Fruit fly (Drosophila melanogaster) whole organism, embryonic: ENCODE results near the gene nonA.

Experiments used
- Adf1 ChIP-seq: fragments of 200-800 bp; sonication (Bioruptor generic); IDR thresholded peaks from 2 replicates; pipeline ENCODE4 v1.3.6; 2022; ENCODE audit warnings: missing biosample characterization, missing genetic modification characterization
- BEAF-32 ChIP-seq: fragments of 200-800 bp; sonication (Bioruptor generic); optimal IDR thresholded peaks from 3 replicates; lab custom pipeline; 2017; ENCODE audit warnings: missing biosample characterization, missing genetic modification characterization, mild to moderate bottlenecking, moderate library complexity, missing genetic modification reagents
- Bgb ChIP-seq: fragments of 200-800 bp; sonication (Bioruptor generic); IDR thresholded peaks from 2 replicates; pipeline ENCODE4 v1.3.6; 2022; ENCODE audit warnings: missing biosample characterization, missing genetic modification characterization; ENCODE audit not compliant: partially characterized antibody
- Blimp-1 ChIP-seq: fragments of 200-800 bp; sonication (Bioruptor generic); optimal IDR thresholded peaks from 3 replicates; lab custom pipeline; 2018; ENCODE audit warnings: missing biosample characterization, missing genetic modification characterization, mild to moderate bottlenecking, moderate library complexity, missing genetic modification reagents
- Bteb2 ChIP-seq: fragments of 200-800 bp; sonication (Bioruptor generic); optimal IDR thresholded peaks from 2 replicates; lab custom pipeline; 2016; ENCODE audit warnings: missing biosample characterization, missing genetic modification characterization
- CG12299 ChIP-seq: fragments of 200-800 bp; sonication (Bioruptor generic); optimal IDR thresholded peaks from 2 replicates; lab custom pipeline; 2018; ENCODE audit warnings: missing biosample characterization, mild to moderate bottlenecking, missing genetic modification characterization
- CG13894 ChIP-seq: fragments of 200-800 bp; sonication (Bioruptor generic); optimal IDR thresholded peaks from 3 replicates; lab custom pipeline; 2018; ENCODE audit warnings: missing biosample characterization, mild to moderate bottlenecking, missing genetic modification characterization, moderate library complexity
- CG14050 ChIP-seq: fragments of 200-800 bp; sonication (Bioruptor generic); IDR thresholded peaks from 3 replicates; pipeline ENCODE4 v1.3.6; 2022; ENCODE audit warnings: missing biosample characterization, missing genetic modification characterization
- CG14441 ChIP-seq: fragments of 200-800 bp; sonication (Bioruptor generic); IDR thresholded peaks from 2 replicates; pipeline ENCODE4 v1.3.6; 2022; ENCODE audit warnings: missing biosample characterization, missing genetic modification characterization
- CG16863 ChIP-seq: fragments of 200-800 bp; sonication (Bioruptor generic); optimal IDR thresholded peaks from 3 replicates; lab custom pipeline; 2016; ENCODE audit warnings: missing biosample characterization, missing genetic modification characterization
- CG2202 ChIP-seq: fragments of 200-800 bp; sonication (Bioruptor generic); optimal IDR thresholded peaks from 2 replicates; lab custom pipeline; 2018; ENCODE audit warnings: missing biosample characterization, mild to moderate bottlenecking, missing genetic modification characterization
- CG31224 ChIP-seq: fragments of 200-800 bp; sonication (Bioruptor generic); IDR thresholded peaks from 2 replicates; pipeline ENCODE4 v1.3.6; 2022; ENCODE audit warnings: missing biosample characterization, missing genetic modification characterization
- CG34224 ChIP-seq: fragments of 200-800 bp; sonication (Bioruptor generic); IDR thresholded peaks from 3 replicates; pipeline ENCODE4 v1.3.6; 2022; ENCODE audit warnings: missing biosample characterization, missing genetic modification characterization; ENCODE audit not compliant: partially characterized antibody
- CG4617 ChIP-seq: fragments of 200-800 bp; sonication (Bioruptor generic); optimal IDR thresholded peaks from 3 replicates; lab custom pipeline; 2016; ENCODE audit warnings: missing biosample characterization, missing genetic modification characterization, borderline replicate concordance
- CG8359 ChIP-seq: fragments of 200-800 bp; sonication (Bioruptor generic); optimal IDR thresholded peaks from 2 replicates; lab custom pipeline; 2017; ENCODE audit warnings: missing biosample characterization, mild to moderate bottlenecking, missing genetic modification characterization, borderline replicate concordance
- CG9727 ChIP-seq: fragments of 200-800 bp; sonication (Bioruptor generic); optimal IDR thresholded peaks from 3 replicates; lab custom pipeline; 2017; ENCODE audit warnings: missing biosample characterization, mild to moderate bottlenecking, missing genetic modification characterization
- CG9817 ChIP-seq: fragments of 200-800 bp; sonication (Bioruptor generic); optimal IDR thresholded peaks from 2 replicates; lab custom pipeline; 2018; ENCODE audit warnings: missing biosample characterization, mild to moderate bottlenecking, missing genetic modification characterization, moderate library complexity
- D ChIP-seq, 2 experiments: fragments of 200-800 bp in 1 of 2; fragments of >200 bp in 1 of 2; sonication (Bioruptor generic) in 1 of 2; optimal IDR thresholded peaks; 2 replicates in 1 of 2; 3 replicates in 1 of 2; lab custom pipeline; 2017; ENCODE audit warnings: mild to moderate bottlenecking in 1 of 2, missing biosample characterization in 1 of 2, missing genetic modification characterization in 1 of 2, missing genetic modification reagents in 1 of 2
- Dfd ChIP-seq, 2 experiments: fragments of >200 bp; optimal IDR thresholded peaks; 2 replicates each; lab custom pipeline; 2017; ENCODE audit warnings: missing biosample characterization in 2 of 2, missing genetic modification characterization in 2 of 2
- Dip3 ChIP-seq: fragments of 200-800 bp; sonication (Bioruptor generic); optimal IDR thresholded peaks from 3 replicates; lab custom pipeline; 2016; ENCODE audit warnings: missing biosample characterization, missing genetic modification characterization
- Dref ChIP-seq: fragments of 200-800 bp; sonication (Bioruptor generic); IDR thresholded peaks from 2 replicates; pipeline ENCODE4 v1.3.6; 2022; ENCODE audit warnings: missing biosample characterization, missing genetic modification characterization
- E2f2 ChIP-seq: fragments of 200-800 bp; sonication (Bioruptor generic); IDR thresholded peaks from 2 replicates; pipeline ENCODE4 v1.3.6; 2022; ENCODE audit warnings: missing biosample characterization, missing genetic modification characterization
- Eip74EF ChIP-seq, 2 experiments: fragments of 200-800 bp in 1 of 2; fragments of >200 bp in 1 of 2; sonication (Bioruptor generic) in 1 of 2; optimal IDR thresholded peaks; 2 replicates each; lab custom pipeline; 2017 to 2019; ENCODE audit warnings: missing biosample characterization in 2 of 2, missing genetic modification characterization in 2 of 2, mild to moderate bottlenecking in 1 of 2, moderate library complexity in 1 of 2
- Elba2 ChIP-seq: fragments of 200-800 bp; sonication (Bioruptor generic); optimal IDR thresholded peaks from 3 replicates; lab custom pipeline; 2016; ENCODE audit warnings: missing biosample characterization, missing genetic modification characterization
- Fer3 ChIP-seq: fragments of 200-800 bp; sonication (Bioruptor generic); optimal IDR thresholded peaks from 2 replicates; lab custom pipeline; 2018; ENCODE audit warnings: missing biosample characterization, mild to moderate bottlenecking, missing genetic modification characterization, moderate library complexity
- Hsf ChIP-seq: fragments of 200-800 bp; sonication (Bioruptor generic); optimal IDR thresholded peaks from 3 replicates; lab custom pipeline; 2016; ENCODE audit warnings: missing biosample characterization, missing genetic modification characterization
- MTF-1 ChIP-seq: fragments of 200-800 bp; sonication (Bioruptor generic); optimal IDR thresholded peaks from 2 replicates; lab custom pipeline; 2018; ENCODE audit warnings: missing biosample characterization, mild to moderate bottlenecking, missing genetic modification characterization, borderline replicate concordance
- NFAT ChIP-seq: fragments of 200-800 bp; sonication (Bioruptor generic); IDR thresholded peaks from 2 replicates; pipeline ENCODE4 v1.3.6; 2022; ENCODE audit warnings: missing biosample characterization, missing genetic modification characterization
- Vsx1 ChIP-seq: fragments of 200-800 bp; sonication (Bioruptor generic); optimal IDR thresholded peaks from 2 replicates; lab custom pipeline; 2017; ENCODE audit warnings: missing biosample characterization, mild to moderate bottlenecking, missing genetic modification characterization, missing genetic modification reagents
- ase ChIP-seq: fragments of 200-800 bp; sonication (Bioruptor generic); IDR thresholded peaks from 3 replicates; pipeline ENCODE4 v1.3.6; 2022; ENCODE audit warnings: missing biosample characterization, missing genetic modification characterization
- bab2 ChIP-seq: fragments of 200-800 bp; sonication (Bioruptor generic); optimal IDR thresholded peaks from 2 replicates; lab custom pipeline; 2016; ENCODE audit warnings: missing biosample characterization, missing genetic modification characterization
- chm ChIP-seq: fragments of 200-800 bp; sonication (Bioruptor generic); IDR thresholded peaks from 2 replicates; pipeline ENCODE4 v1.3.6; 2022; ENCODE audit warnings: missing biosample characterization, missing genetic modification characterization
- crol ChIP-seq: fragments of 200-800 bp; sonication (Bioruptor generic); IDR thresholded peaks from 2 replicates; pipeline ENCODE4 v1.3.6; 2022; ENCODE audit warnings: missing biosample characterization, missing genetic modification characterization
- fd64A ChIP-seq: fragments of 200-800 bp; sonication (Bioruptor generic); optimal IDR thresholded peaks from 3 replicates; lab custom pipeline; 2018; ENCODE audit warnings: missing biosample characterization, mild to moderate bottlenecking, missing genetic modification characterization
- fd96Cb ChIP-seq: fragments of 200-800 bp; sonication (Bioruptor generic); optimal IDR thresholded peaks from 2 replicates; lab custom pipeline; 2018; ENCODE audit warnings: missing biosample characterization, mild to moderate bottlenecking, missing genetic modification characterization, moderate library complexity
- gsb ChIP-seq: fragments of 200-800 bp; sonication (Bioruptor generic); IDR thresholded peaks from 2 replicates; pipeline ENCODE4 v1.3.6; 2022; ENCODE audit warnings: missing biosample characterization, missing genetic modification characterization
- ham ChIP-seq: fragments of 200-800 bp; sonication (Bioruptor generic); IDR thresholded peaks from 2 replicates; pipeline ENCODE4 v1.3.6; 2022; ENCODE audit warnings: missing biosample characterization, missing genetic modification characterization
- insv ChIP-seq, 2 experiments: fragments of 200-800 bp; sonication (Bioruptor generic); optimal IDR thresholded peaks; 3 replicates each; lab custom pipeline; 2016 to 2018; ENCODE audit warnings: missing biosample characterization in 2 of 2, missing genetic modification characterization in 2 of 2
- inv ChIP-seq: fragments of 200-800 bp; sonication (Bioruptor generic); IDR thresholded peaks from 2 replicates; pipeline ENCODE4 v1.3.6; 2022; ENCODE audit warnings: missing biosample characterization, missing genetic modification characterization; ENCODE audit not compliant: partially characterized antibody
- mirr ChIP-seq: fragments of 200-800 bp; sonication (Bioruptor generic); optimal IDR thresholded peaks from 3 replicates; lab custom pipeline; 2018; ENCODE audit warnings: missing biosample characterization, mild to moderate bottlenecking, missing genetic modification characterization
- pum ChIP-seq: fragments of 200-800 bp; sonication (Bioruptor generic); optimal IDR thresholded peaks from 2 replicates; lab custom pipeline; 2016; ENCODE audit warnings: missing biosample characterization, missing genetic modification characterization
- sug ChIP-seq: fragments of 200-800 bp; optimal IDR thresholded peaks from 2 replicates; lab custom pipeline; 2019; ENCODE audit warnings: missing biosample characterization, mild to moderate bottlenecking, missing genetic modification characterization, moderate library complexity
- tap ChIP-seq: fragments of 200-800 bp; optimal IDR thresholded peaks from 3 replicates; lab custom pipeline; 2019; ENCODE audit warnings: missing biosample characterization, mild to moderate bottlenecking, missing genetic modification characterization, moderate library complexity
- trem ChIP-seq: fragments of 200-800 bp; optimal IDR thresholded peaks from 3 replicates; lab custom pipeline; 2019; ENCODE audit warnings: missing biosample characterization, mild to moderate bottlenecking, missing genetic modification characterization, moderate library complexity
- unc-4 ChIP-seq: fragments of 200-800 bp; sonication (Bioruptor generic); IDR thresholded peaks from 2 replicates; pipeline ENCODE4 v1.3.6; 2022; ENCODE audit warnings: missing biosample characterization, missing genetic modification characterization; ENCODE audit not compliant: partially characterized antibody
- yki ChIP-seq: fragments of >200 bp; optimal IDR thresholded peaks from 3 replicates; lab custom pipeline; 2018
- zen ChIP-seq: fragments of 200-800 bp; sonication (Bioruptor generic); optimal IDR thresholded peaks from 3 replicates; lab custom pipeline; 2018; ENCODE audit warnings: missing biosample characterization, mild to moderate bottlenecking, missing genetic modification characterization, moderate library complexity

nonA gene

dm6 chrX:16350062-16350461 is 11.3 kb upstream of the nonA start, which contains the start of gene sl (continued):
- TF ChIP-seq bab2 (peak; percentile 41), mirr (GFP tag; lab: Kevin White, UChicago) (no peak), CG16863 (no peak), E2f2 (GFP tag; lab: Robert Waterston, UW) (0 out of 2 replicates have a peak, but pooled peaks have one; percentile 19), ham (GFP tag; lab: Robert Waterston, UW) (no peak)

- TF ChIP-seq CG13894 (peak; percentile 90), Vsx1 (GFP tag; lab: Kevin White, UChicago) (no peak), CG9817 (no peak), Bteb2 (peak; percentile 37), CG2202 (peak; percentile 85), Dref (GFP tag; lab: Robert Waterston, UW) (peak; percentile 74), CG4617 (GFP tag; lab: Kevin White, UChicago) (peak; percentile 62), Bgb (GFP tag; lab: Robert Waterston, UW) (peak; percentile 34; the same call in 1 of the 2 replicates), fd96Cb (tag; lab: Kevin White, UChicago) (peak; percentile 95), fd64A (GFP tag; lab: Kevin White, UChicago) (no peak), Hsf (GFP tag; lab: Kevin White, UChicago) (peak; percentile 75), trem (tag; lab: Kevin White, UChicago) (peak; percentile 94), Dfd (GFP tag; optimal IDR thresholded peaks at IDR 0.05; lab: Kevin White, UChicago) (no peak), CG14050 (no peak; the same call in 1 of the 3 replicates), gsb (GFP tag; lab: Robert Waterston, UW) (peak; percentile 82; the same call in 1 of the 2 replicates), yki (lab: Kevin White, UChicago) (no peak), Dip3 (GFP tag; lab: Kevin White, UChicago) (no peak), Elba2 (GFP tag; lab: Kevin White, UChicago) (peak; percentile 30), MTF-1 (GFP tag; lab: Kevin White, UChicago) (no peak), Eip74EF (GFP tag; optimal IDR thresholded peaks at IDR 0.05; lab: Kevin White, UChicago) (no peak), Fer3 (tag; lab: Kevin White, UChicago) (peak; percentile 94), BEAF-32 (GFP tag; lab: Kevin White, UChicago) (peak; percentile 63), inv (GFP tag; lab: Robert Waterston, UW) (peak; percentile 47; the same call in 1 of the 2 replicates), Adf1 (GFP tag; lab: Robert Waterston, UW) (peak; percentile 63), Blimp-1 (peak; percentile 90), CG12299 (tag; lab: Kevin White, UChicago) (peak; percentile 87), CG34224 (no peak), zen (tag; lab: Kevin White, UChicago) (peak; percentile 95), crol (GFP tag; lab: Robert Waterston, UW) (no peak; the same call in 1 of the 2 replicates), CG14441 (GFP tag; lab: Robert Waterston, UW) (peak; percentile 91), CG31224 (GFP tag; lab: Robert Waterston, UW) (peak; percentile 86), ase (GFP tag; lab: Robert Waterston, UW) (peak; percentile 84), sug (tag; lab: Kevin White, UChicago) (peak; percentile 91), insv (GFP tag; optimal IDR thresholded peaks at IDR 0.05; lab: Kevin White, UChicago) (peak in 1 of 2 experiments; percentile 63), tap (tag; lab: Kevin White, UChicago) (peak; percentile 88), CG8359 (peak; percentile 86), pum (peak; percentile 55), D (optimal IDR thresholded peaks at IDR 0.05; lab: Kevin White, UChicago) (no peak), D (GFP tag; optimal IDR thresholded peaks at IDR 0.05; lab: Kevin White, UChicago) (peak; percentile 92), NFAT (GFP tag; lab: Robert Waterston, UW) (no peak), CG9727 (GFP tag; lab: Kevin White, UChicago) (peak; percentile 93), chm (GFP tag; lab: Robert Waterston, UW) (no peak), unc-4 (GFP tag; lab: Robert Waterston, UW) (peak; percentile 42; the same call in 1 of the 2 replicates)
Observed at dm6 chrX:16358670-16359320, 2.6 kb upstream of the nonA start, which contains the start of the genes U2af50 and PIG-Q. U2af50 (minus strand) TSS chrX:16359039. PIG-Q (plus strand) TSS chrX:16359143.
